Fruit fly (Drosophila melanogaster) whole organism, wandering third instar larva: Measurements from ENCODE around the gene Cmpk.

Source experiments
- CrebA ChIP-seq: fragments of 200-800 bp; sonication (Bioruptor generic); optimal IDR thresholded peaks from 2 replicates; lab custom pipeline; 2016; ENCODE audit warnings: missing biosample characterization, mild to moderate bottlenecking, missing genetic modification characterization, borderline replicate concordance
- Sp1 ChIP-seq: fragments of 200-800 bp; sonication (Bioruptor generic); optimal IDR thresholded peaks from 3 replicates; lab custom pipeline; 2019; ENCODE audit warnings: missing biosample characterization, mild to moderate bottlenecking, missing genetic modification characterization, moderate library complexity
- pan ChIP-seq: fragments of >200 bp; optimal IDR thresholded peaks from 2 replicates; lab custom pipeline; 2017
- rgr ChIP-seq: fragments of 200-800 bp; sonication (Bioruptor generic); optimal IDR thresholded peaks from 3 replicates; lab custom pipeline; 2016; ENCODE audit warnings: missing biosample characterization, mild to moderate bottlenecking, missing genetic modification characterization
- sv ChIP-seq: fragments of 200-800 bp; sonication (Bioruptor generic); optimal IDR thresholded peaks from 3 replicates; lab custom pipeline; 2016; ENCODE audit warnings: missing biosample characterization, missing genetic modification characterization

dm6 chr3R:26021195-26021914 lies 33.9 kb downstream of the Cmpk start:
- no peak for TF ChIP-seq CrebA (GFP tag; lab: Kevin White, UChicago)
- TF ChIP-seq rgr (GFP tag; lab: Kevin White, UChicago) = peak; percentile 87
- peak; percentile 94 for TF ChIP-seq Sp1 (GFP tag; lab: Kevin White, UChicago)
- no peak for TF ChIP-seq pan (lab: Kevin White, UChicago)
- TF ChIP-seq sv (GFP tag; lab: Kevin White, UChicago) = peak; percentile 78
